Worm (Caenorhabditis elegans): ENCODE data around the gene calf-1.

ce11 chrV:20475830-20476229 is 3.1 kb downstream of the calf-1 start, which contains the start of gene B0250.7:
- TF ChIP-seq tbx-37 (GFP tag; conservative IDR thresholded peaks at IDR 0.05) (no peak), flt-1 (GFP tag; IDR thresholded peaks at IDR 0.05) (no peak), ama-1 (optimal IDR thresholded peaks at IDR 0.05) (no peak), B0310.2 (tag; optimal IDR thresholded peaks at IDR 0.05) (no peak), scrt-1 (GFP tag; IDR thresholded peaks at IDR 0.05) (no peak), pes-1 (GFP tag; IDR thresholded peaks at IDR 0.05) (no peak)

Data from whole organism, early embryonic.